Fruit fly (Drosophila melanogaster): ENCODE data around the gene CG14453.
"Not testable (repeated sequence)": the region's sequence is repeated elsewhere in the genome, so short reads cannot be mapped to it uniquely, and the experiment has no call there.

The CG14453 gene

DNA sequence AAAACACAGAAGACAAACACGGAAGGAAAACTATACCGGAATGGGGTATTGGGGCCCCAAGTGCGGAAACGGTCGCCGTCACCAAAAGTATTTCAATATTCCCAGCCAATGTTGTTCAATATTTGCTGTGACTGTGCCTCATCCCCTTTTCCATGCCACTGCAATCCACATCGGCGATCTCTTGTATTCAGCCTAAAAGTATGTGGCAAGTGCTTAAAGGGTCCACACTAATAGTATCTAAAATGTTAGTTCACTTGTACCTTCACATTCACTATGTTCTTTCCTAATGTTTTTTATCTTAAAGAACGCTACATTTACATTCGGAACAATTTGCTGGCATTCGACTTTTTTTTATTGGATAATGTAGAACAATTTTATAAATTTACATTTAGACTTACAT is 13.0 kb upstream of the CG14453 start:
- no peak for TF ChIP-seq psq (optimal IDR thresholded peaks at IDR 0.05)
- no peak for TF ChIP-seq pan (optimal IDR thresholded peaks at IDR 0.05)
- TF ChIP-seq usp (GFP tag; optimal IDR thresholded peaks at IDR 0.05), result no peak
- no peak for TF ChIP-seq Dll (optimal IDR thresholded peaks at IDR 0.05)
- no peak for TF ChIP-seq EcR (GFP tag; optimal IDR thresholded peaks at IDR 0.05)

DNA sequence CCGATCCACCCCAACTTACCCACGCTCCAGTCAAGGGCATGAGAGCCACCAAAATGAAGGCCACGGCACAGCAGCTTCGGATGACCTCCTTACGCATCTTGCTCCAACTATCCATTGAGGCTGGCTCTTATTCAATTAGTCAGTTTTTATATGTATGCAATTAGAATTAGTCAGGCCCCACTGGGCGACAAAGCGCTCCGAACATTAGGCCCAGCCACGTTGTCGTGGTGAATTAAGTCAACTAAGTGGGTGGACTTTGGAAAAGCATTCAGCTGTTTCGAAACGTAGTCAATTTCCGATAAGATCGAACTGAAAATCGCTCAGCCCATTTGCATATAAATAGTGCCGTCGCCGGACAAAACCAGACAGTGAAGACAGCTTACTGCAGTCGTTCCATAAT is 6.9 kb upstream of the CG14453 start, which contains the start of the genes CG14455 and CG14456:
CG14455 (minus strand) TSS at position 101 of the 400 bp plus-strand sequence.
CG14456 (plus strand) TSS at position 236 of the 400 bp plus-strand sequence.
- TF ChIP-seq CG8478 (optimal IDR thresholded peaks at IDR 0.05) (no peak), pan (optimal IDR thresholded peaks at IDR 0.05) (no peak), psq (optimal IDR thresholded peaks at IDR 0.05) (no peak), Dll (optimal IDR thresholded peaks at IDR 0.05) (no peak), usp (GFP tag; optimal IDR thresholded peaks at IDR 0.05) (no peak), EcR (GFP tag; optimal IDR thresholded peaks at IDR 0.05) (no peak)

DNA sequence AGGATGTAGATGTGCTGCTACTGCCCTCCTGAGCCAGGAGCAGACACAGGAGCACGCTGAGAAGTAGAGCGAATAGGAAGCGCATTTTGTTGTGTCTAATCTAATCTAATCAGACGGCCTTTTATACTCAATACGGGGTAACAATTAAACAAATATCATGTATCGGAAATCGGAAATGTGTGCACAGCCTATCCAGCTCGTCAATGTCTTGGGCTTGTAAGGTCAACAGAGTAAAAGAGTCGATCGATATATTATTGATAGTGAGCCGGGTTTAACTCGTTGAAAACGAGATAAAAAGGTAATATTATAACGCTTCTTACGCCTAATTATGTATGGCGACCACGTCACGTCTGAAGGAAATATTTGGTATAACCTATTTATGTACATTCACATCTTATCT is 1.5 kb upstream of the CG14453 start, which contains the start of gene CG14454:
CG14454 (minus strand) TSS at position 101 of the 400 bp plus-strand sequence.
- TF ChIP-seq usp (GFP tag; optimal IDR thresholded peaks at IDR 0.05); Dll (optimal IDR thresholded peaks at IDR 0.05); psq (optimal IDR thresholded peaks at IDR 0.05): not testable (repeated sequence)

dm6 chr3L:22695653-22696052 is 1.8 kb downstream of the CG14453 start, which contains the start of gene CG14452:
TSS of gene CG14452 (plus strand) at chr3L:22695953.
- no peak for TF ChIP-seq pan (optimal IDR thresholded peaks at IDR 0.05)
- TF ChIP-seq psq (optimal IDR thresholded peaks at IDR 0.05), result no peak
- no peak for TF ChIP-seq Dll (optimal IDR thresholded peaks at IDR 0.05)
- TF ChIP-seq CG8478 (optimal IDR thresholded peaks at IDR 0.05), result no peak
- TF ChIP-seq usp (GFP tag; optimal IDR thresholded peaks at IDR 0.05), result no peak
- no peak for TF ChIP-seq EcR (GFP tag; optimal IDR thresholded peaks at IDR 0.05)

DNA sequence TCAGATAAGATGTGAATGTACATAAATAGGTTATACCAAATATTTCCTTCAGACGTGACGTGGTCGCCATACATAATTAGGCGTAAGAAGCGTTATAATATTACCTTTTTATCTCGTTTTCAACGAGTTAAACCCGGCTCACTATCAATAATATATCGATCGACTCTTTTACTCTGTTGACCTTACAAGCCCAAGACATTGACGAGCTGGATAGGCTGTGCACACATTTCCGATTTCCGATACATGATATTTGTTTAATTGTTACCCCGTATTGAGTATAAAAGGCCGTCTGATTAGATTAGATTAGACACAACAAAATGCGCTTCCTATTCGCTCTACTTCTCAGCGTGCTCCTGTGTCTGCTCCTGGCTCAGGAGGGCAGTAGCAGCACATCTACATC is 3.0 kb downstream of the CG14453 start, which contains the start of gene CG32453:
CG32453 (plus strand) TSS at position 301 of the 400 bp plus-strand sequence.
- TF ChIP-seq EcR (GFP tag; optimal IDR thresholded peaks at IDR 0.05); CG8478 (optimal IDR thresholded peaks at IDR 0.05); pan (optimal IDR thresholded peaks at IDR 0.05): not testable (repeated sequence)

dm6 chr3L:22699133-22699532 is 5.2 kb downstream of the CG14453 start, which contains the start of gene CG45116:
TSS of gene CG45116 (plus strand) at chr3L:22699433.
- no peak for TF ChIP-seq Dll (optimal IDR thresholded peaks at IDR 0.05)
- TF ChIP-seq pan (optimal IDR thresholded peaks at IDR 0.05), result no peak
- TF ChIP-seq CG8478 (optimal IDR thresholded peaks at IDR 0.05), result no peak

DNA sequence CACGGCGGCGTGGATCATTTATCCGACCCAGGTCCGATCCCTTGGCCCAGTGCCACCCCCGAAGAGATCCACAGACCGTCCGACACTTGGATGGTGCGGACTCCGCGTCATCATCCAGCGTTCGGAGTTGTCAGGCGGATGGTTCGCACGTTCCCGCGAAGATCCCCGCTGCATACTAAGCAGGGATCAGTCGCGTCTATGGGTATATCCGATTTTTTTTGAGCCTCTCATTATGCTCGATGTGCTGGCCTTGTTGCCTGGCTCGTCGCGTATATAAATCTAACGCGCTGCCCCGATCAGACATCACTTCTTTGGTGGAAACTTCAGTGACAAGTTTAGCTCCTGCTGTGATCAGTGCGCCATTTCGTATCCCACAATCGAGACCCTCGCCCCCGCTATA is 18.0 kb downstream of the CG14453 start, which contains the start of gene CG11370:
CG11370 (plus strand) TSS at position 301 of the 400 bp plus-strand sequence.
- no peak for TF ChIP-seq psq (optimal IDR thresholded peaks at IDR 0.05)
- TF ChIP-seq EcR (GFP tag; optimal IDR thresholded peaks at IDR 0.05), result no peak
- no peak for TF ChIP-seq usp (GFP tag; optimal IDR thresholded peaks at IDR 0.05)
- TF ChIP-seq pan (optimal IDR thresholded peaks at IDR 0.05), result no peak
- TF ChIP-seq CG8478 (optimal IDR thresholded peaks at IDR 0.05), result no peak
- TF ChIP-seq Dll (optimal IDR thresholded peaks at IDR 0.05), result no peak

- TF ChIP-seq CG8478 (optimal IDR thresholded peaks at IDR 0.05) (no peak), psq (optimal IDR thresholded peaks at IDR 0.05) (no peak), usp (GFP tag; optimal IDR thresholded peaks at IDR 0.05) (no peak), pan (optimal IDR thresholded peaks at IDR 0.05) (no peak), Dll (optimal IDR thresholded peaks at IDR 0.05) (no peak), EcR (GFP tag; optimal IDR thresholded peaks at IDR 0.05) (no peak)
Measured at dm6 chr3L:22713605-22714004, 19.7 kb downstream of the CG14453 start.

- TF ChIP-seq psq (optimal IDR thresholded peaks at IDR 0.05), result no peak
- TF ChIP-seq EcR (GFP tag; optimal IDR thresholded peaks at IDR 0.05), result no peak
- no peak for TF ChIP-seq pan (optimal IDR thresholded peaks at IDR 0.05)
- TF ChIP-seq usp (GFP tag; optimal IDR thresholded peaks at IDR 0.05), result no peak
- no peak for TF ChIP-seq CG8478 (optimal IDR thresholded peaks at IDR 0.05)
- no peak for TF ChIP-seq Dll (optimal IDR thresholded peaks at IDR 0.05)
Measured at dm6 chr3L:22717137-22717767, 23.4 kb downstream of the CG14453 start, which contains the start of the genes ArfGAP3 and CG32452. TSS of gene ArfGAP3 (minus strand) at chr3L:22717577. TSS of gene CG32452 (plus strand) at chr3L:22717728.

dm6 chr3L:22720694-22721270 is 26.9 kb downstream of the CG14453 start, which contains the start of gene mael:
TSS of gene mael (plus strand) at chr3L:22721203.
- TF ChIP-seq pan (optimal IDR thresholded peaks at IDR 0.05); psq (optimal IDR thresholded peaks at IDR 0.05); EcR (GFP tag; optimal IDR thresholded peaks at IDR 0.05): not testable (repeated sequence)

DNA sequence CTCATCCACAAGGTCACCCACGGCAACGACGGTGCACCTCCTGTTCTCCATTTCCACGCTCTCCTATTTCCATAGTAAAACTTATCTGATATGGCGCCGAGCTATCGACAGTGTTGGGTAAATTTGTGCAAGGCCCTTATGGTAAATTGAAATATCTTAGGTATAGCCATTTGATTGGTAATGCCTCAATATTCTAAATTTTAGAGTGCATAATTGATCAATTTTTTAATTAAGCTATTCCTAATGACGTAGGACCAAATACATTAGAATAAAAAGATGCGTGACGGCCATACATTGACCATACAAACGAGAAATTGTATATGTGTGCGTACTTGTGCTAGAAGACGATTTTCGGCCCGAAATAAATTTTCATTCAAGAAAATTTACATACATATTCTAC is 28.1 kb downstream of the CG14453 start, which contains the start of gene CG14451:
CG14451 (minus strand) TSS at position 101 of the 400 bp plus-strand sequence.
- TF ChIP-seq Dll (optimal IDR thresholded peaks at IDR 0.05) (no peak), EcR (GFP tag; optimal IDR thresholded peaks at IDR 0.05) (no peak), usp (GFP tag; optimal IDR thresholded peaks at IDR 0.05) (no peak), CG8478 (optimal IDR thresholded peaks at IDR 0.05) (no peak), psq (optimal IDR thresholded peaks at IDR 0.05) (no peak), pan (optimal IDR thresholded peaks at IDR 0.05) (no peak)

dm6 chr3L:22724046-22724771 is 30.3 kb downstream of the CG14453 start:
- TF ChIP-seq EcR (GFP tag; optimal IDR thresholded peaks at IDR 0.05) (no peak), pan (optimal IDR thresholded peaks at IDR 0.05) (no peak), CG8478 (optimal IDR thresholded peaks at IDR 0.05) (no peak)

Data from whole organism.